Worm (Caenorhabditis elegans) whole organism, L4/young adult: ENCODE measurements around the gene add-2.

Experiments used
- W03F9.2 ChIP-seq: fragments of 150-350 bp; optimal IDR thresholded peaks from 2 replicates; lab custom pipeline; 2014; ENCODE audit warnings: missing biosample characterization, missing genetic modification characterization
- dao-5 ChIP-seq: sonication (generic microtip); optimal IDR thresholded peaks from 2 replicates; lab custom pipeline; 2016; ENCODE audit warnings: missing genotype, missing genetic modification characterization, moderate library complexity, missing compliant biosample characterization
- him-1 ChIP-seq: sonication (generic microtip); optimal IDR thresholded peaks from 2 replicates; lab custom pipeline; 2016; ENCODE audit warnings: missing genotype, missing genetic modification reagents, missing genetic modification characterization, missing compliant biosample characterization

- no peak for TF ChIP-seq him-1
- TF ChIP-seq W03F9.2: no peak
- no peak for TF ChIP-seq dao-5 (tag; lab: Kevin White, UChicago)
Observed at ce11 chrV:12038317-12038716, 25.1 kb upstream of the add-2 start.
